Worm (Caenorhabditis elegans): ENCODE measurements around the gene C13F10.5.

C13F10.5 gene

ce11 chrV:7230847-7231246 is 12.0 kb upstream of the C13F10.5 start, which contains the start of the genes gei-6 and krr-1 (continued):
- TF ChIP-seq lir-3 (tag; optimal IDR thresholded peaks at IDR 0.05) (no peak), nhr-111 (GFP tag; optimal IDR thresholded peaks at IDR 0.05) (no peak), duxl-1 (tag; optimal IDR thresholded peaks at IDR 0.05; ENCODE audit: poor library complexity) (peak; percentile 28), F26F4.8 (GFP tag; conservative IDR thresholded peaks at IDR 0.05) (no peak), lsy-2 (tag; optimal IDR thresholded peaks at IDR 0.05) (peak in 1 of 2 experiments; percentile 57)

ce11 chrV:7225894-7226293 is 7.0 kb upstream of the C13F10.5 start:
- peak; percentile 86 for TF ChIP-seq aha-1 (tag)
- TF ChIP-seq ama-1 (optimal IDR thresholded peaks at IDR 0.05), result peak; percentile 56
- no peak for TF ChIP-seq ztf-11 (tag; optimal IDR thresholded peaks at IDR 0.05)

ce11 chrV:7224947-7225346 is 6.1 kb upstream of the C13F10.5 start, which contains the start of gene fkb-3:
Gene fkb-3 (plus strand): TSS chrV:7225223.
- TF ChIP-seq nhr-28 (tag; optimal IDR thresholded peaks at IDR 0.05) (peak; percentile 20), rbr-2 (tag; optimal IDR thresholded peaks at IDR 0.05) (no peak), mxl-3 (GFP tag; optimal IDR thresholded peaks at IDR 0.05) (peak; percentile 25), mdl-1 (tag; optimal IDR thresholded peaks at IDR 0.05) (peak in 1 of 2 experiments; percentile 48)

- peak in 1 of 2 experiments; percentile 60 for TF ChIP-seq unc-62 (GFP tag; optimal IDR thresholded peaks at IDR 0.05 in 1 of 2)
- no peak for TF ChIP-seq unc-62 (tag; optimal IDR thresholded peaks at IDR 0.05)
- no peak for TF ChIP-seq aha-1 (tag)
Observed at ce11 chrV:7224353-7224752, 5.5 kb upstream of the C13F10.5 start.

ce11 chrV:7223941-7224340 is 5.1 kb upstream of the C13F10.5 start, which contains the start of gene C13F10.1:
Gene C13F10.1 (plus strand): TSS chrV:7224078.
- TF ChIP-seq mes-2 (tag; optimal IDR thresholded peaks at IDR 0.05; ENCODE audit: poor library complexity, severe bottlenecking) (peak; percentile 20), nhr-42 (GFP tag; IDR thresholded peaks at IDR 0.05) (no peak), pqm-1 (tag; optimal IDR thresholded peaks at IDR 0.05) (no peak), zfp-3 (GFP tag; conservative IDR thresholded peaks at IDR 0.05) (no peak), fos-1 (tag; optimal IDR thresholded peaks at IDR 0.05) (no peak), nhr-11 (tag; optimal IDR thresholded peaks at IDR 0.05) (no peak), lin-29 (GFP tag; IDR thresholded peaks at IDR 0.05) (no peak), nhr-111 (GFP tag; optimal IDR thresholded peaks at IDR 0.05) (no peak), unc-62 (GFP tag; optimal IDR thresholded peaks at IDR 0.05 in 1 of 2) (peak in 1 of 2 experiments; percentile 54), unc-62 (tag; optimal IDR thresholded peaks at IDR 0.05) (no peak), zip-2 (tag; optimal IDR thresholded peaks at IDR 0.05) (no peak), snpc-4 (tag; optimal IDR thresholded peaks at IDR 0.05) (no peak), mdt-29 (GFP tag; IDR thresholded peaks at IDR 0.05) (no peak), T26A8.4 (GFP tag; IDR thresholded peaks at IDR 0.05) (no peak), F26F4.8 (GFP tag; conservative IDR thresholded peaks at IDR 0.05) (no peak), nhr-48 (tag; optimal IDR thresholded peaks at IDR 0.05) (no peak), ceh-82 (tag; optimal IDR thresholded peaks at IDR 0.05) (no peak), hlh-30 (tag; optimal IDR thresholded peaks at IDR 0.05; ENCODE audit: insufficient read depth) (peak; percentile 4), unc-130 (GFP tag; optimal IDR thresholded peaks at IDR 0.05) (no peak), nhr-25 (tag; optimal IDR thresholded peaks at IDR 0.05; ENCODE audit: borderline replicate concordance, insufficient read depth) (no peak), Y5F2A.4 (GFP tag; optimal IDR thresholded peaks at IDR 0.05) (no peak)

- TF ChIP-seq pha-4 (GFP tag; IDR thresholded peaks at IDR 0.05) (no peak), pha-4 (tag; optimal IDR thresholded peaks at IDR 0.05) (no peak), lin-1 (GFP tag; IDR thresholded peaks at IDR 0.05) (no peak), jun-1 (tag; optimal IDR thresholded peaks at IDR 0.05) (no peak), F49E8.2 (tag; optimal IDR thresholded peaks at IDR 0.05; ENCODE audit: borderline replicate concordance) (no peak), mep-1 (tag; optimal IDR thresholded peaks at IDR 0.05) (no peak), egl-43 (GFP tag; IDR thresholded peaks at IDR 0.05) (no peak), R02D3.7 (tag; optimal IDR thresholded peaks at IDR 0.05) (no peak), ceh-28 (tag; optimal IDR thresholded peaks at IDR 0.05) (peak; percentile 25)
Observed at ce11 chrV:7223152-7223551, 4.3 kb upstream of the C13F10.5 start, which contains the start of gene C13F10.7. Gene C13F10.7 (minus strand): TSS chrV:7223252.

All from whole organism, L4 larva.